Fruit fly (Drosophila melanogaster) whole organism, pupa: ENCODE measurements around the gene CG3168.

Experiments used
- CG10348 ChIP-seq: fragments of 200-800 bp; sonication (Bioruptor generic); IDR thresholded peaks from 2 replicates; pipeline ENCODE4 v1.3.6; 2022; ENCODE audit warnings: missing biosample characterization, missing genetic modification characterization
- CG12605 ChIP-seq: fragments of 200-800 bp; sonication (Bioruptor generic); IDR thresholded peaks from 2 replicates; pipeline ENCODE4 v1.3.6; 2022; ENCODE audit warnings: missing biosample characterization, missing genetic modification characterization
- CG13204 ChIP-seq: fragments of 200-800 bp; sonication (Bioruptor generic); optimal IDR thresholded peaks from 2 replicates; lab custom pipeline; 2018; ENCODE audit warnings: missing biosample characterization, mild to moderate bottlenecking, missing genetic modification characterization, moderate library complexity
- CG14655 ChIP-seq: fragments of 200-800 bp; sonication (Bioruptor generic); optimal IDR thresholded peaks from 3 replicates; lab custom pipeline; 2017; ENCODE audit warnings: mild to moderate bottlenecking, missing biosample characterization, missing genetic modification reagents, missing genetic modification characterization
- CG15710 ChIP-seq: fragments of 200-800 bp; sonication (Bioruptor generic); optimal IDR thresholded peaks from 2 replicates; lab custom pipeline; 2018; ENCODE audit warnings: missing biosample characterization, mild to moderate bottlenecking, missing genetic modification characterization, moderate library complexity
- CG17806 ChIP-seq: fragments of 200-800 bp; sonication (Bioruptor generic); optimal IDR thresholded peaks from 2 replicates; lab custom pipeline; 2018; ENCODE audit warnings: missing biosample characterization, mild to moderate bottlenecking, missing genetic modification characterization, moderate library complexity
- CG32121 ChIP-seq: fragments of 200-800 bp; sonication (Bioruptor generic); IDR thresholded peaks from 2 replicates; pipeline ENCODE4 v1.3.6; 2022; ENCODE audit warnings: missing biosample characterization, missing genetic modification characterization
- CG34367 ChIP-seq: fragments of 200-800 bp; sonication (Bioruptor generic); optimal IDR thresholded peaks from 2 replicates; lab custom pipeline; 2018; ENCODE audit warnings: missing biosample characterization, mild to moderate bottlenecking, missing genetic modification characterization
- CG4496 ChIP-seq: fragments of 200-800 bp; sonication (Bioruptor generic); IDR thresholded peaks from 3 replicates; pipeline ENCODE4 v1.3.6; 2022; ENCODE audit warnings: missing biosample characterization, missing genetic modification characterization
- CG8159 ChIP-seq: fragments of 200-800 bp; sonication (Bioruptor generic); optimal IDR thresholded peaks from 3 replicates; lab custom pipeline; 2018; ENCODE audit warnings: missing biosample characterization, mild to moderate bottlenecking, missing genetic modification characterization, moderate library complexity
- CG8301 ChIP-seq: fragments of 200-800 bp; sonication (Bioruptor generic); optimal IDR thresholded peaks from 2 replicates; lab custom pipeline; 2018; ENCODE audit warnings: missing biosample characterization, mild to moderate bottlenecking, missing genetic modification characterization
- CG9948 ChIP-seq: fragments of 200-800 bp; sonication (Bioruptor generic); optimal IDR thresholded peaks from 2 replicates; lab custom pipeline; 2018; ENCODE audit warnings: missing biosample characterization, mild to moderate bottlenecking, missing genetic modification characterization, moderate library complexity
- D1 ChIP-seq: fragments of 200-800 bp; sonication (Bioruptor generic); optimal IDR thresholded peaks from 2 replicates; lab custom pipeline; 2018; ENCODE audit warnings: missing biosample characterization, mild to moderate bottlenecking, missing genetic modification characterization, moderate library complexity
- EcR ChIP-seq: fragments of 200-800 bp; sonication (Bioruptor generic); optimal IDR thresholded peaks from 3 replicates; lab custom pipeline; 2019; ENCODE audit warnings: missing biosample characterization, missing genetic modification characterization, mild to moderate bottlenecking, moderate library complexity, missing genetic modification reagents
- Ets98B ChIP-seq: fragments of 200-800 bp; sonication (Bioruptor generic); IDR thresholded peaks from 2 replicates; pipeline ENCODE4 v1.3.6; 2022; ENCODE audit warnings: missing biosample characterization, missing genetic modification characterization
- Pif1A ChIP-seq: fragments of 200-800 bp; sonication (Bioruptor generic); optimal IDR thresholded peaks from 3 replicates; lab custom pipeline; 2016; ENCODE audit warnings: missing biosample characterization, missing genetic modification characterization
- Pif1B ChIP-seq: fragments of 200-800 bp; sonication (Bioruptor generic); optimal IDR thresholded peaks from 3 replicates; lab custom pipeline; 2016; ENCODE audit warnings: missing biosample characterization, missing genetic modification characterization
- Snoo ChIP-seq: fragments of 200-800 bp; sonication (Bioruptor generic); optimal IDR thresholded peaks from 3 replicates; lab custom pipeline; 2017; ENCODE audit warnings: missing biosample characterization, mild to moderate bottlenecking, missing genetic modification characterization, inconsistent platforms
- fd96Ca ChIP-seq: fragments of 200-800 bp; sonication (Bioruptor generic); IDR thresholded peaks from 3 replicates; pipeline ENCODE4 v1.3.6; 2022; ENCODE audit warnings: missing biosample characterization, missing genetic modification characterization
- gl ChIP-seq: fragments of 200-800 bp; sonication (Bioruptor generic); optimal IDR thresholded peaks from 2 replicates; lab custom pipeline; 2018; ENCODE audit warnings: missing biosample characterization, mild to moderate bottlenecking, missing genetic modification characterization
- rn ChIP-seq: fragments of 200-800 bp; sonication (Bioruptor generic); IDR thresholded peaks from 2 replicates; pipeline ENCODE4 v1.3.6; 2022; ENCODE audit warnings: missing biosample characterization, missing genetic modification characterization

The CG3168 gene

dm6 chrX:6726758-6727490 is 12.9 kb downstream of the CG3168 start:
- TF ChIP-seq CG4496 (GFP tag; lab: Robert Waterston, UW) (0 out of 3 replicates have a peak, but pooled peaks have one; percentile 34), CG13204 (GFP tag; lab: Kevin White, UChicago) (peak; percentile 72), Pif1A (GFP tag; lab: Kevin White, UChicago) (no peak)

- TF ChIP-seq CG32121 (GFP tag; lab: Robert Waterston, UW) (no peak), Pif1B (GFP tag; lab: Kevin White, UChicago) (no peak), CG9948 (tag; lab: Kevin White, UChicago) (no peak), CG8301 (tag; lab: Kevin White, UChicago) (peak; percentile 19), Ets98B (GFP tag; lab: Robert Waterston, UW) (peak; percentile 40), CG12605 (GFP tag; lab: Robert Waterston, UW) (no peak), Pif1A (GFP tag; lab: Kevin White, UChicago) (no peak), CG17806 (tag; lab: Kevin White, UChicago) (no peak), gl (tag; lab: Kevin White, UChicago) (no peak), CG13204 (GFP tag; lab: Kevin White, UChicago) (no peak), Snoo (no peak), fd96Ca (no peak), CG8159 (tag; lab: Kevin White, UChicago) (no peak), CG10348 (GFP tag; lab: Robert Waterston, UW) (no peak), EcR (GFP tag; lab: Kevin White, UChicago) (no peak), CG34367 (tag; lab: Kevin White, UChicago) (no peak), rn (no peak), CG4496 (GFP tag; lab: Robert Waterston, UW) (peak; percentile 43; the same call in 1 of the 3 replicates), CG14655 (GFP tag; lab: Kevin White, UChicago) (peak; percentile 46), CG15710 (tag; lab: Kevin White, UChicago) (no peak), D1 (tag; lab: Kevin White, UChicago) (no peak)
These were observed 14.8 kb downstream of the CG3168 start for dm6 chrX:6724904-6725505.

dm6 chrX:6723622-6724021 is 16.2 kb downstream of the CG3168 start:
- TF ChIP-seq D1 (tag; lab: Kevin White, UChicago) (no peak), Snoo (no peak), CG17806 (tag; lab: Kevin White, UChicago) (no peak), CG14655 (GFP tag; lab: Kevin White, UChicago) (no peak), CG10348 (GFP tag; lab: Robert Waterston, UW) (no peak), gl (tag; lab: Kevin White, UChicago) (no peak), CG15710 (tag; lab: Kevin White, UChicago) (no peak)

- TF ChIP-seq CG12605 (GFP tag; lab: Robert Waterston, UW) (no peak), rn (no peak), CG13204 (GFP tag; lab: Kevin White, UChicago) (no peak), CG8159 (tag; lab: Kevin White, UChicago) (no peak), CG9948 (tag; lab: Kevin White, UChicago) (no peak), CG34367 (tag; lab: Kevin White, UChicago) (no peak), CG17806 (tag; lab: Kevin White, UChicago) (no peak), EcR (GFP tag; lab: Kevin White, UChicago) (no peak), CG10348 (GFP tag; lab: Robert Waterston, UW) (no peak), Snoo (no peak), Pif1A (GFP tag; lab: Kevin White, UChicago) (no peak), Ets98B (GFP tag; lab: Robert Waterston, UW) (no peak), CG4496 (GFP tag; lab: Robert Waterston, UW) (no peak), D1 (tag; lab: Kevin White, UChicago) (no peak), CG15710 (tag; lab: Kevin White, UChicago) (no peak), Pif1B (GFP tag; lab: Kevin White, UChicago) (no peak), CG14655 (GFP tag; lab: Kevin White, UChicago) (no peak), fd96Ca (no peak), gl (tag; lab: Kevin White, UChicago) (no peak), CG8301 (tag; lab: Kevin White, UChicago) (no peak)
These were observed 19.8 kb downstream of the CG3168 start for dm6 chrX:6719968-6720367.

dm6 chrX:6719259-6719658 is 20.5 kb downstream of the CG3168 start:
- peak; percentile 49; the same call in 1 of the 2 replicates for TF ChIP-seq CG32121 (GFP tag; lab: Robert Waterston, UW)
- no peak for TF ChIP-seq CG12605 (GFP tag; lab: Robert Waterston, UW)
- TF ChIP-seq Pif1A (GFP tag; lab: Kevin White, UChicago) = no peak
- TF ChIP-seq CG4496 (GFP tag; lab: Robert Waterston, UW) = peak; percentile 48; the same call in 2 of the 3 replicates
- no peak for TF ChIP-seq rn
- TF ChIP-seq gl (tag; lab: Kevin White, UChicago) = no peak
- TF ChIP-seq CG15710 (tag; lab: Kevin White, UChicago) = no peak
- TF ChIP-seq CG34367 (tag; lab: Kevin White, UChicago) = no peak
- TF ChIP-seq D1 (tag; lab: Kevin White, UChicago) = peak; percentile 7
- no peak for TF ChIP-seq CG14655 (GFP tag; lab: Kevin White, UChicago)
- no peak for TF ChIP-seq CG13204 (GFP tag; lab: Kevin White, UChicago)
- peak; percentile 37 for TF ChIP-seq Ets98B (GFP tag; lab: Robert Waterston, UW)
- TF ChIP-seq fd96Ca = no peak
- no peak for TF ChIP-seq Snoo
- peak; percentile 14 for TF ChIP-seq CG8301 (tag; lab: Kevin White, UChicago)
- TF ChIP-seq Pif1B (GFP tag; lab: Kevin White, UChicago) = no peak
- no peak for TF ChIP-seq EcR (GFP tag; lab: Kevin White, UChicago)
- peak; percentile 25 for TF ChIP-seq CG17806 (tag; lab: Kevin White, UChicago)
- TF ChIP-seq CG9948 (tag; lab: Kevin White, UChicago) = peak; percentile 1
- TF ChIP-seq CG10348 (GFP tag; lab: Robert Waterston, UW) = no peak
- no peak for TF ChIP-seq CG8159 (tag; lab: Kevin White, UChicago)
